Worm (Caenorhabditis elegans) whole organism, L4/young adult: Measurements from ENCODE around the gene VB0395L.1.

Source experiments
- W03F9.2 ChIP-seq: fragments of 150-350 bp; optimal IDR thresholded peaks from 2 replicates; lab custom pipeline; 2014; ENCODE audit warnings: missing biosample characterization, missing genetic modification characterization
- dao-5 ChIP-seq: sonication (generic microtip); optimal IDR thresholded peaks from 2 replicates; lab custom pipeline; 2016; ENCODE audit warnings: missing genotype, missing genetic modification characterization, moderate library complexity, missing compliant biosample characterization
- him-1 ChIP-seq: sonication (generic microtip); optimal IDR thresholded peaks from 2 replicates; lab custom pipeline; 2016; ENCODE audit warnings: missing genotype, missing genetic modification reagents, missing genetic modification characterization, missing compliant biosample characterization

- no peak for TF ChIP-seq him-1
- TF ChIP-seq W03F9.2 (tag; lab: Kevin White, UChicago): no peak
- TF ChIP-seq dao-5 (tag; lab: Kevin White, UChicago): no peak
These were observed 12.2 kb upstream of the VB0395L.1 start for ce11 chrX:16028980-16029379.
